Fruit fly (Drosophila melanogaster) whole organism, pupa: ENCODE results near the gene CG10214.

ENCODE experiments used
- EcR ChIP-seq: fragments of 200-800 bp; sonication (Bioruptor generic); optimal IDR thresholded peaks from 3 replicates; lab custom pipeline; 2019; ENCODE audit warnings: missing biosample characterization, missing genetic modification characterization, mild to moderate bottlenecking, moderate library complexity, missing genetic modification reagents
- Ets98B ChIP-seq: fragments of 200-800 bp; sonication (Bioruptor generic); IDR thresholded peaks from 2 replicates; pipeline ENCODE4 v1.3.6; 2022; ENCODE audit warnings: missing biosample characterization, missing genetic modification characterization
- fd96Ca ChIP-seq: fragments of 200-800 bp; sonication (Bioruptor generic); IDR thresholded peaks from 3 replicates; pipeline ENCODE4 v1.3.6; 2022; ENCODE audit warnings: missing biosample characterization, missing genetic modification characterization

- peak; percentile 78 for TF ChIP-seq Ets98B (GFP tag; lab: Robert Waterston, UW)
- TF ChIP-seq EcR (GFP tag; lab: Kevin White, UChicago) = peak; percentile 41
- TF ChIP-seq fd96Ca (GFP tag; lab: Robert Waterston, UW) = no peak
Measured at dm6 chr3R:23722680-23723372, 44.5 kb downstream of the CG10214 start, which contains the start of gene CG10365.
